Fruit fly (Drosophila melanogaster): ENCODE results near the gene tal-2A.

The tal-2A gene

dm6 chr3R:13799567-13800429, 13.1 kb upstream of the tal-2A start (continued):
- peak; percentile 58 for TF ChIP-seq CoRest (tag; optimal IDR thresholded peaks at IDR 0.05)
- TF ChIP-seq CG3407 (GFP tag; optimal IDR thresholded peaks at IDR 0.05), result no peak
- TF ChIP-seq CG33557 (GFP tag; optimal IDR thresholded peaks at IDR 0.05), result peak; percentile 12
- peak; percentile 44 for TF ChIP-seq D19A (tag; optimal IDR thresholded peaks at IDR 0.05)
- no peak for TF ChIP-seq dan (GFP tag; IDR thresholded peaks at IDR 0.05)
- TF ChIP-seq zf30C (GFP tag; optimal IDR thresholded peaks at IDR 0.05), result peak; percentile 83
- TF ChIP-seq CG7963 (GFP tag; IDR thresholded peaks at IDR 0.05; ENCODE audit: partially characterized antibody), result no peak
- TF ChIP-seq CG43689 (GFP tag; IDR thresholded peaks at IDR 0.05), result no peak
- no peak for TF ChIP-seq chm (GFP tag; IDR thresholded peaks at IDR 0.05)
- TF ChIP-seq disco-r (GFP tag; optimal IDR thresholded peaks at IDR 0.05), result no peak
- TF ChIP-seq ERR (GFP tag; optimal IDR thresholded peaks at IDR 0.05), result no peak
- no peak for TF ChIP-seq CG14014 (GFP tag; IDR thresholded peaks at IDR 0.05)
- TF ChIP-seq CG12236 (GFP tag; optimal IDR thresholded peaks at IDR 0.05), result no peak
- TF ChIP-seq Doc2 (GFP tag; IDR thresholded peaks at IDR 0.05), result no peak
- no peak for TF ChIP-seq MTF-1 (GFP tag; optimal IDR thresholded peaks at IDR 0.05; ENCODE audit: borderline replicate concordance)
- TF ChIP-seq B-H2 (GFP tag; optimal IDR thresholded peaks at IDR 0.05), result no peak
- TF ChIP-seq klu (GFP tag; IDR thresholded peaks at IDR 0.05), result no peak
- TF ChIP-seq bowl (GFP tag; IDR thresholded peaks at IDR 0.05), result no peak
- TF ChIP-seq peb (GFP tag; IDR thresholded peaks at IDR 0.05), result no peak
- no peak for TF ChIP-seq bab2 (GFP tag; optimal IDR thresholded peaks at IDR 0.05)
- TF ChIP-seq fu2 (GFP tag; optimal IDR thresholded peaks at IDR 0.05), result no peak
- TF ChIP-seq Atf6 (GFP tag; IDR thresholded peaks at IDR 0.05), result no peak
- no peak for TF ChIP-seq Hr78 (GFP tag; optimal IDR thresholded peaks at IDR 0.05)
- peak; percentile 38 for TF ChIP-seq mirr (GFP tag; optimal IDR thresholded peaks at IDR 0.05)
- TF ChIP-seq CG17385 (GFP tag; optimal IDR thresholded peaks at IDR 0.05), result peak; percentile 25
- peak; percentile 22; the same call in 1 of the 3 replicates for TF ChIP-seq CG11093 (GFP tag; IDR thresholded peaks at IDR 0.05)
- TF ChIP-seq unpg (GFP tag; optimal IDR thresholded peaks at IDR 0.05), result peak; percentile 60
- TF ChIP-seq ap (GFP tag; IDR thresholded peaks at IDR 0.05), result no peak
- TF ChIP-seq CG11085 (GFP tag; IDR thresholded peaks at IDR 0.05), result no peak
- no peak for TF ChIP-seq zen2 (GFP tag; IDR thresholded peaks at IDR 0.05; ENCODE audit: partially characterized antibody)
- TF ChIP-seq wor (GFP tag; IDR thresholded peaks at IDR 0.05), result no peak
- peak; percentile 3 for TF ChIP-seq Fer1 (GFP tag; optimal IDR thresholded peaks at IDR 0.05)
- peak; percentile 22 for TF ChIP-seq BtbVII (GFP tag; optimal IDR thresholded peaks at IDR 0.05)
- no peak for TF ChIP-seq CG10274 (GFP tag; optimal IDR thresholded peaks at IDR 0.05)
- TF ChIP-seq salm (tag; optimal IDR thresholded peaks at IDR 0.05), result no peak
- TF ChIP-seq CG33213 (GFP tag; optimal IDR thresholded peaks at IDR 0.05), result no peak
- no peak for TF ChIP-seq Rx (GFP tag; IDR thresholded peaks at IDR 0.05)
- TF ChIP-seq CG9876 (GFP tag; optimal IDR thresholded peaks at IDR 0.05), result no peak
- TF ChIP-seq CG10462 (GFP tag; optimal IDR thresholded peaks at IDR 0.05), result no peak
- TF ChIP-seq cad (GFP tag; optimal IDR thresholded peaks at IDR 0.05), result no peak
- no peak for TF ChIP-seq tna (GFP tag; IDR thresholded peaks at IDR 0.05; ENCODE audit: partially characterized antibody)
- no peak for TF ChIP-seq HLH54F (GFP tag; optimal IDR thresholded peaks at IDR 0.05)
- TF ChIP-seq CG12104 (GFP tag; optimal IDR thresholded peaks at IDR 0.05), result no peak
- peak; percentile 72 for TF ChIP-seq CG10267 (tag; optimal IDR thresholded peaks at IDR 0.05)
- no peak for TF ChIP-seq CG1832 (GFP tag; optimal IDR thresholded peaks at IDR 0.05)
- TF ChIP-seq cas (GFP tag; IDR thresholded peaks at IDR 0.05), result no peak
- TF ChIP-seq CG1602 (GFP tag; optimal IDR thresholded peaks at IDR 0.05), result peak; percentile 9
- TF ChIP-seq ind (GFP tag; optimal IDR thresholded peaks at IDR 0.05), result no peak
- no peak for TF ChIP-seq D (optimal IDR thresholded peaks at IDR 0.05)
- TF ChIP-seq D (GFP tag; optimal IDR thresholded peaks at IDR 0.05), result peak; percentile 48

Measured in whole organism, embryonic.